Fruit fly (Drosophila melanogaster): ENCODE measurements around the gene CG3558.

CG3558 gene

DNA sequence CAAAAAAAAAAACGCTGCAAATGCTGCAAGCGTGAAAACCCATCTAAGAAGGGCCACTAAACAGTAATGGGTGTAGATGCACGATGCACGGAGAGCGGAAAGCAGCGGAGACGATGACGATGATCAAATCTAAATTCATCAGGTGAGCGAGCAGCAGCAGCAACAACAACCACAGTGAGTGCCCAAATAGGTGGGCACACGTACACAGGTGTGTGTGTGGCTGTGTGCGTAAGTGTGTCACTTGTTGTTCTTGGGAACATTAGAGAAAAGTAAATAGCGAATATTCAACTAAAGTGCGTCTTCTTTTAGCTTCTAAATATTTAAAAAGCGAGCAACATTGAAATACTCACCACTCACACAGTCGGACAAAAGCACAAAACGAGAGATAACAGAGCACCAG, 566 bp downstream of the CG3558 start (continued):
- TF ChIP-seq CG13296 (GFP tag; optimal IDR thresholded peaks at IDR 0.05) (peak; percentile 14), CG10147 (GFP tag; optimal IDR thresholded peaks at IDR 0.05) (no peak), CG6813 (GFP tag; optimal IDR thresholded peaks at IDR 0.05) (peak; percentile 10), Gug (GFP tag; IDR thresholded peaks at IDR 0.05) (no peak), CG18262 (tag; optimal IDR thresholded peaks at IDR 0.05) (no peak), Hr78 (GFP tag; optimal IDR thresholded peaks at IDR 0.05) (no peak), CG17328 (GFP tag; IDR thresholded peaks at IDR 0.05) (no peak), CG34422 (GFP tag; IDR thresholded peaks at IDR 0.05) (peak; percentile 35; the same call in 1 of the 3 replicates), Trl (optimal IDR thresholded peaks at IDR 0.05) (peak in 1 of 2 experiments; percentile 24), Trl (GFP tag; optimal IDR thresholded peaks at IDR 0.05) (no peak), fd64A (GFP tag; optimal IDR thresholded peaks at IDR 0.05) (no peak), Xrp1 (GFP tag; IDR thresholded peaks at IDR 0.05) (no peak), nom (GFP tag; optimal IDR thresholded peaks at IDR 0.05) (no peak), Ets65A (GFP tag) (no peak), CG3163 (GFP tag; optimal IDR thresholded peaks at IDR 0.05) (no peak), CG11504 (tag; optimal IDR thresholded peaks at IDR 0.05) (no peak), mirr (GFP tag; optimal IDR thresholded peaks at IDR 0.05) (peak; percentile 41), knrl (GFP tag; IDR thresholded peaks at IDR 0.05; ENCODE audit: partially characterized antibody) (no peak), ci (GFP tag; IDR thresholded peaks at IDR 0.05) (no peak), CG7357 (GFP tag; IDR thresholded peaks at IDR 0.05) (no peak), trem (tag; optimal IDR thresholded peaks at IDR 0.05) (no peak), hth (optimal IDR thresholded peaks at IDR 0.05) (no peak), CG4360 (GFP tag; IDR thresholded peaks at IDR 0.05) (peak; percentile 93), CG8359 (GFP tag; optimal IDR thresholded peaks at IDR 0.05; ENCODE audit: borderline replicate concordance) (no peak), CG17385 (GFP tag; optimal IDR thresholded peaks at IDR 0.05) (no peak), wek (GFP tag; optimal IDR thresholded peaks at IDR 0.05) (no peak), mld (GFP tag; IDR thresholded peaks at IDR 0.05; ENCODE audit: partially characterized antibody) (0 out of 3 replicates have a peak, but pooled peaks have one; percentile 7), chinmo (GFP tag; IDR thresholded peaks at IDR 0.05; ENCODE audit: partially characterized antibody) (peak; percentile 14; the same call in 1 of the 4 replicates), Ssrp (tag; optimal IDR thresholded peaks at IDR 0.05) (no peak), Kr (GFP tag; optimal IDR thresholded peaks at IDR 0.05) (no peak), sug (tag; optimal IDR thresholded peaks at IDR 0.05) (peak; percentile 13), lbe (GFP tag; optimal IDR thresholded peaks at IDR 0.05) (no peak), slp2 (GFP tag; optimal IDR thresholded peaks at IDR 0.05) (no peak), tgo (GFP tag; IDR thresholded peaks at IDR 0.05) (no peak), Bdp1 (GFP tag; optimal IDR thresholded peaks at IDR 0.05) (no peak), bab2 (GFP tag; optimal IDR thresholded peaks at IDR 0.05) (no peak), Fer1 (GFP tag; optimal IDR thresholded peaks at IDR 0.05) (no peak), tna (GFP tag; IDR thresholded peaks at IDR 0.05; ENCODE audit: partially characterized antibody) (no peak), Hey (tag; optimal IDR thresholded peaks at IDR 0.05) (peak; percentile 83), shn (GFP tag; optimal IDR thresholded peaks at IDR 0.05) (no peak), lmd (GFP tag; IDR thresholded peaks at IDR 0.05) (no peak), aop (GFP tag; IDR thresholded peaks at IDR 0.05) (no peak), CG6175 (GFP tag; IDR thresholded peaks at IDR 0.05) (no peak), Rfx (GFP tag; IDR thresholded peaks at IDR 0.05) (no peak), HmgZ (tag; optimal IDR thresholded peaks at IDR 0.05) (peak; percentile 13), CG12744 (GFP tag; optimal IDR thresholded peaks at IDR 0.05) (no peak), NC2α (GFP tag; optimal IDR thresholded peaks at IDR 0.05) (no peak), gce (GFP tag; IDR thresholded peaks at IDR 0.05) (0 out of 3 replicates have a peak, but pooled peaks have one; percentile 26), CG18599 (GFP tag; optimal IDR thresholded peaks at IDR 0.05) (no peak), btn (GFP tag; optimal IDR thresholded peaks at IDR 0.05) (no peak), ap (GFP tag; IDR thresholded peaks at IDR 0.05) (no peak)
